Worm (Caenorhabditis elegans): ENCODE results near the gene nhr-282.

- TF ChIP-seq flt-1 (GFP tag; IDR thresholded peaks at IDR 0.05) = no peak
- no peak for TF ChIP-seq klf-2 (GFP tag; conservative IDR thresholded peaks at IDR 0.05)
- TF ChIP-seq T22C8.4 (GFP tag; IDR thresholded peaks at IDR 0.05) = no peak
- TF ChIP-seq tab-1 (GFP tag; IDR thresholded peaks at IDR 0.05) = no peak
Measured at ce11 chrV:15841095-15841494, 29.0 kb downstream of the nhr-282 start, which contains the start of gene srh-149.

Measured in whole organism, midembryonic.